Fruit fly (Drosophila melanogaster): ENCODE measurements around the gene sds22.

sds22 gene

dm6 chr3R:17385329-17386019, 5.9 kb upstream of the sds22 start (continued):
- TF ChIP-seq ase (GFP tag; IDR thresholded peaks at IDR 0.05) = no peak
- peak; percentile 72 for TF ChIP-seq Opbp (GFP tag; IDR thresholded peaks at IDR 0.05; ENCODE audit: partially characterized antibody)
- peak; percentile 72 for TF ChIP-seq CG3847 (GFP tag; IDR thresholded peaks at IDR 0.05)
- TF ChIP-seq ash1 (GFP tag; optimal IDR thresholded peaks at IDR 0.05) = no peak
- peak; percentile 93 for TF ChIP-seq CG9797 (GFP tag; optimal IDR thresholded peaks at IDR 0.05)
- no peak for TF ChIP-seq wdn (GFP tag; IDR thresholded peaks at IDR 0.05)
- TF ChIP-seq kni (GFP tag; optimal IDR thresholded peaks at IDR 0.05) = no peak
- no peak for TF ChIP-seq CG1529 (GFP tag; optimal IDR thresholded peaks at IDR 0.05)
- no peak for TF ChIP-seq gt (GFP tag; IDR thresholded peaks at IDR 0.05)
- TF ChIP-seq pum (GFP tag; optimal IDR thresholded peaks at IDR 0.05) = peak; percentile 70
- no peak for TF ChIP-seq h (optimal IDR thresholded peaks at IDR 0.05)
- peak; percentile 63 for TF ChIP-seq CG32532 (GFP tag; IDR thresholded peaks at IDR 0.05)
- TF ChIP-seq HLH3B (GFP tag; IDR thresholded peaks at IDR 0.05) = peak; percentile 37; the same call in 1 of the 2 replicates
- no peak for TF ChIP-seq CG6272 (GFP tag; IDR thresholded peaks at IDR 0.05)
- TF ChIP-seq Dfd (GFP tag; optimal IDR thresholded peaks at IDR 0.05) = no peak
- no peak for TF ChIP-seq CG2889 (GFP tag; IDR thresholded peaks at IDR 0.05)
- peak; percentile 35; the same call in 1 of the 2 replicates for TF ChIP-seq ttk (GFP tag; IDR thresholded peaks at IDR 0.05)
- TF ChIP-seq CG15269 (tag; optimal IDR thresholded peaks at IDR 0.05) = peak; percentile 75
- no peak for TF ChIP-seq CG3065 (GFP tag; optimal IDR thresholded peaks at IDR 0.05)
- TF ChIP-seq CG34422 (GFP tag; IDR thresholded peaks at IDR 0.05) = no peak; the same call in 2 of the 3 replicates
- TF ChIP-seq Bgb (GFP tag; IDR thresholded peaks at IDR 0.05; ENCODE audit: partially characterized antibody) = peak; percentile 68; the same call in 1 of the 2 replicates
- peak; percentile 64 for TF ChIP-seq CG13287 (GFP tag; IDR thresholded peaks at IDR 0.05; ENCODE audit: partially characterized antibody)
- TF ChIP-seq nom (GFP tag; optimal IDR thresholded peaks at IDR 0.05) = peak; percentile 47
- TF ChIP-seq slp2 (GFP tag; optimal IDR thresholded peaks at IDR 0.05) = no peak
- TF ChIP-seq ranshi (GFP tag; IDR thresholded peaks at IDR 0.05) = peak; percentile 14; the same call in 1 of the 2 replicates
- TF ChIP-seq Dad (GFP tag; optimal IDR thresholded peaks at IDR 0.05) = peak; percentile 73
- TF ChIP-seq CG13775 (GFP tag; optimal IDR thresholded peaks at IDR 0.05) = peak; percentile 38
- TF ChIP-seq CG12391 (tag; optimal IDR thresholded peaks at IDR 0.05) = peak; percentile 56
- peak; percentile 64 for TF ChIP-seq CG12769 (tag; optimal IDR thresholded peaks at IDR 0.05)
- no peak for TF ChIP-seq corto (GFP tag; optimal IDR thresholded peaks at IDR 0.05)
- no peak for TF ChIP-seq eyg (GFP tag; optimal IDR thresholded peaks at IDR 0.05)
- TF ChIP-seq Max (GFP tag; optimal IDR thresholded peaks at IDR 0.05) = peak; percentile 47
- no peak for TF ChIP-seq da (GFP tag; optimal IDR thresholded peaks at IDR 0.05)
- no peak for TF ChIP-seq CTCF (GFP tag; optimal IDR thresholded peaks at IDR 0.05)
- no peak for TF ChIP-seq salm (tag; optimal IDR thresholded peaks at IDR 0.05)
- TF ChIP-seq CG7987 (GFP tag; optimal IDR thresholded peaks at IDR 0.05) = peak; percentile 65
- TF ChIP-seq Usf (GFP tag; optimal IDR thresholded peaks at IDR 0.05) = peak; percentile 37
- peak; percentile 31 for TF ChIP-seq HLHmδ (GFP tag; optimal IDR thresholded peaks at IDR 0.05)
- TF ChIP-seq CG10543 (GFP tag; optimal IDR thresholded peaks at IDR 0.05) = peak; percentile 44
- TF ChIP-seq tna (GFP tag; IDR thresholded peaks at IDR 0.05; ENCODE audit: partially characterized antibody) = no peak; the same call in 1 of the 2 replicates
- no peak; the same call in 3 of the 4 replicates for TF ChIP-seq chinmo (GFP tag; IDR thresholded peaks at IDR 0.05; ENCODE audit: partially characterized antibody)
- peak; percentile 99 for TF ChIP-seq CG2116 (GFP tag; optimal IDR thresholded peaks at IDR 0.05)
- TF ChIP-seq CG7271 (tag; optimal IDR thresholded peaks at IDR 0.05) = no peak
- peak; percentile 29; the same call in 1 of the 2 replicates for TF ChIP-seq bbx (GFP tag; IDR thresholded peaks at IDR 0.05; ENCODE audit: partially characterized antibody)
- TF ChIP-seq zfh1 (GFP tag; IDR thresholded peaks at IDR 0.05) = peak; percentile 78
- peak in 1 of 2 experiments; percentile 36 for TF ChIP-seq insv (GFP tag; optimal IDR thresholded peaks at IDR 0.05)
- no peak for TF ChIP-seq CkIIα-i1 (GFP tag; IDR thresholded peaks at IDR 0.05)
- peak; percentile 58 for TF ChIP-seq slbo (GFP tag; IDR thresholded peaks at IDR 0.05)
- no peak for TF ChIP-seq ATbp (GFP tag; optimal IDR thresholded peaks at IDR 0.05)
- peak; percentile 41; the same call in 1 of the 2 replicates for TF ChIP-seq CG4730 (GFP tag; IDR thresholded peaks at IDR 0.05)

Data from whole organism, embryonic.